Worm (Caenorhabditis elegans) whole organism, L4/young adult: ENCODE measurements around the gene pgp-4.

Source experiments
- W03F9.2 ChIP-seq: fragments of 150-350 bp; optimal IDR thresholded peaks from 2 replicates; lab custom pipeline; 2014; ENCODE audit warnings: missing biosample characterization, missing genetic modification characterization
- dao-5 ChIP-seq: sonication (generic microtip); optimal IDR thresholded peaks from 2 replicates; lab custom pipeline; 2016; ENCODE audit warnings: missing genotype, missing genetic modification characterization, moderate library complexity, missing compliant biosample characterization
- him-1 ChIP-seq: sonication (generic microtip); optimal IDR thresholded peaks from 2 replicates; lab custom pipeline; 2016; ENCODE audit warnings: missing genotype, missing genetic modification reagents, missing genetic modification characterization, missing compliant biosample characterization

The pgp-4 gene

DNA sequence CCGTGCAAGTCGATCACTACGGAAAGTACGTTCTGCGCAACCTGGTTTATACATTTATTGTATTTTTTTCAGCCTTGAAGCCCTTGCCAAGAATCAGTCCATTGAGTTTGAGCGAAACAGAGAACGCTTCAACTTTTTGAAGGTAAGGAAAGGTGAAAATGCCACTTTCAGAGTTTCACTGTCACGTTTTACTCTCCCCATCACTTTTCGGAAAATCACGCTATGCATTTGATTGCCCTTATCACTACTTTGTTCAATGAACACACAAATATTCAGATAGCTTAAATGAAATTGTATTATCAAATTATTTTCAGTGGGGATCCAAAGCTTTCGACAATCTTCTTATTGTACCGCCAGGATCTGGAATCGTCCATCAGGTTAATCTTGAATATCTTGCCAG lies 17.1 kb upstream of the pgp-4 start:
- TF ChIP-seq him-1 (tag; lab: Kevin White, UChicago): no peak
- TF ChIP-seq dao-5 (tag; lab: Kevin White, UChicago): no peak
- no peak for TF ChIP-seq W03F9.2 (tag; lab: Kevin White, UChicago)

ce11 chrX:11344899-11345298 lies 12.7 kb upstream of the pgp-4 start:
- no peak for TF ChIP-seq dao-5 (tag; lab: Kevin White, UChicago)
- TF ChIP-seq him-1 (tag; lab: Kevin White, UChicago): no peak
- no peak for TF ChIP-seq W03F9.2 (tag; lab: Kevin White, UChicago)

DNA sequence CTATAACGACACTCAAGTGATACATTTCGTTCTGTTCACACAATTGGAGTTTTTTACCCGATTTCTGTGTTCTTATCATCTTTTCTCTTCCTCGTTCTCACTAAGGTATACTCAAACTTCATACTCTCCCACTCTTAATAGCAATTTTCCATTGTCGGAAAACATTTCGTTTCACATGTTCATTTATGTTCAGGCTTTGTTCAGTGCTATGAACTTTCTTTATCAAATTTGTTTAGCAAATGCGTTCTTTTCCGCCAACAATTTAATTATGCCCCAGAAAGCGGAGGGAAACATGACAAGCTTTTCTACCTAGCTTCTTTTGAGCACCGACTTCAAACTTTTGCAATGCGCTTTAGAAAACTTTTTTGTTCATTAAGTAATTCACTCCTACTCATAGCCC lies 12.1 kb upstream of the pgp-4 start:
- TF ChIP-seq him-1 (tag; lab: Kevin White, UChicago) (no peak), dao-5 (tag; lab: Kevin White, UChicago) (no peak), W03F9.2 (tag; lab: Kevin White, UChicago) (no peak)

- TF ChIP-seq him-1 (tag; lab: Kevin White, UChicago): no peak
- TF ChIP-seq dao-5 (tag; lab: Kevin White, UChicago): no peak
- no peak for TF ChIP-seq W03F9.2 (tag; lab: Kevin White, UChicago)
These were observed 11.5 kb upstream of the pgp-4 start, which contains the start of gene oct-2 for ce11 chrX:11346155-11346554. TSS of gene oct-2 (plus strand) at chrX:11346455.

- no peak for TF ChIP-seq dao-5 (tag; lab: Kevin White, UChicago)
- TF ChIP-seq him-1 (tag; lab: Kevin White, UChicago): no peak
- TF ChIP-seq W03F9.2 (tag; lab: Kevin White, UChicago): no peak
These were observed 6.3 kb upstream of the pgp-4 start for ce11 chrX:11351288-11351687.

DNA sequence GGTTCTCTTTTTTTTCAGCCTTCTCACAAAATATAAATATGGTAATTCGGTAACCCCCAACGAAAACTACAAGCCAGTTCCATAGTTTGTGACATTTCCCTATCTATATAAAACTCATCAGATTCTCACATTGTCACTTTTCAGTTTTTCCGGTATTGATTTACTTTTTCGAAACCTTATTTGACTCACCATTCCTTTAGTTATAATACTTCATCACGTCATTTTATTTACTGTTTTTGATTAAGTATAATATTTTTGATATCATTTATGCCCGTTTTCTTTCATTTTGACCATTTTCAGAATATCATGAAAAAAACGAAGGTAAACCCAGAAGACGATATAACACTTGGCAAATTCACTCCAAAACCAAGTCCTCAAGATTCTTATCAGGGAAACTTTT lies 5.8 kb upstream of the pgp-4 start, which contains the start of gene pgp-3:
TSS of gene pgp-3 (plus strand) at position 301 of the 400 bp plus-strand sequence.
- TF ChIP-seq him-1 (tag; lab: Kevin White, UChicago): no peak
- TF ChIP-seq dao-5 (tag; lab: Kevin White, UChicago): no peak
- TF ChIP-seq W03F9.2 (tag; lab: Kevin White, UChicago): no peak

DNA sequence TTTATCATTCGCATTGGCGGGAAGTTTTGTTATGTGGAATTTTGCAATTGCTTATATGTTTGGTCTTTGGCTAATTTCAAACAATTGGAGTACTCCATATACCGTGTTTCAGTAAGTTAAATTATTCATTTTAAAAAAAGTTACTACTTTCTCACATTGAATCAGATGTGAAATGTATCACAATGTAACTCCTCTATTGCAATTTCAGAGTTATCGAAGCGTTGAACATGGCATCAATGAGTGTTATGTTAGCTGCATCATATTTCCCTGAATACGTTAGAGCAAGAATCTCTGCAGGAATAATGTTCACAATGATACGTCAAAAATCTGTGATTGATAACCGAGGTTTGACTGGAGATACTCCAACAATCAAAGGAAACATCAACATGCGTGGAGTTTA lies 1.8 kb upstream of the pgp-4 start:
- TF ChIP-seq him-1 (tag; lab: Kevin White, UChicago) (no peak), W03F9.2 (tag; lab: Kevin White, UChicago) (no peak), dao-5 (tag; lab: Kevin White, UChicago) (no peak)

DNA sequence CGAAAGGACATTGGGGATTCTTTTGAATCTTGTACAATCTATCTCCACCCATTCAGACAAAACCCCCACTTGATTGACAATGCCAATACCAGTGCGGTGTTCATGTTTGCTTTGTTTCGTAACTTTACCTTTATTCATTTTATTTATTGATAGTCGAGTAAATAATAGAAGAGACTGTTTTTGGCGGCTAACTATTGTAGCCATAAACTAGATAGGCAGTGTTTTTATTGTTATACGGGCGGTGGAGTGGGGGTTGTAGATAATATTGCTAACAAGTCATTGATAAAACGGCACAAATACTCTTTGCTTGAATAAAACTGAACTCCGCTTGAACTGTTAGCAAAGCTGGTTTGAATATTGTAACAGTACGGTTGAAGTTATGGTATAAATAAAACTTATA lies 7.3 kb downstream of the pgp-4 start:
- no peak for TF ChIP-seq W03F9.2 (tag; lab: Kevin White, UChicago)

ce11 chrX:11365995-11366394 lies 8.4 kb downstream of the pgp-4 start:
- TF ChIP-seq him-1 (tag; lab: Kevin White, UChicago): no peak
- no peak for TF ChIP-seq W03F9.2 (tag; lab: Kevin White, UChicago)
- no peak for TF ChIP-seq dao-5 (tag; lab: Kevin White, UChicago)

DNA sequence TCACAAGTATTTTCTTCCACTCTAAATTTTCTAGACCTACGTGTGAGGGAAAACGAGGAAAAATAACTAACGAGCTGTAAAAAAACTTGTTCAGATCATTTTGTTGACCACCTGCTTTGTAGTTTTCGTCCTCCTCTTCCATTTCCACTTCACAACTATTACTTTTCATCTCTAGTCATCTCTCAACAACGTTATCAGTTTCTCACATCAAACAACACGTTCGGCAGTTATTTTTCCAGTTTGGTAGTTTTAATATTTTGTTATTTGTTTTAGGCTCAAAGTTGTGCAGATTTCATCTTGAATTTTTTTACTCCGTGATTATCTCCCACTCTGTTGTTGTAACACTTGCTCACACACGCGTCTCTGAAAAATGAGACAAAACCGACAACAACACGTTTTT lies 9.5 kb downstream of the pgp-4 start:
- TF ChIP-seq dao-5 (tag; lab: Kevin White, UChicago): no peak
- no peak for TF ChIP-seq him-1 (tag; lab: Kevin White, UChicago)
- TF ChIP-seq W03F9.2 (tag; lab: Kevin White, UChicago): no peak

- TF ChIP-seq him-1 (tag; lab: Kevin White, UChicago): no peak
- TF ChIP-seq dao-5 (tag; lab: Kevin White, UChicago): no peak
- no peak for TF ChIP-seq W03F9.2 (tag; lab: Kevin White, UChicago)
These were observed 10.0 kb downstream of the pgp-4 start for ce11 chrX:11367640-11368039.

- no peak for TF ChIP-seq W03F9.2 (tag; lab: Kevin White, UChicago)
- TF ChIP-seq dao-5 (tag; lab: Kevin White, UChicago): no peak
- TF ChIP-seq him-1 (tag; lab: Kevin White, UChicago): no peak
These were observed 10.8 kb downstream of the pgp-4 start, which contains the start of gene ttyh-1 for ce11 chrX:11368417-11368816. TSS of gene ttyh-1 (plus strand) at chrX:11368717.

ce11 chrX:11368845-11369244 lies 11.2 kb downstream of the pgp-4 start:
- TF ChIP-seq W03F9.2 (tag; lab: Kevin White, UChicago) (no peak), dao-5 (tag; lab: Kevin White, UChicago) (no peak), him-1 (tag; lab: Kevin White, UChicago) (no peak)

- TF ChIP-seq W03F9.2 (tag; lab: Kevin White, UChicago) (no peak), dao-5 (tag; lab: Kevin White, UChicago) (no peak), him-1 (tag; lab: Kevin White, UChicago) (no peak)
These were observed 12.5 kb downstream of the pgp-4 start for ce11 chrX:11370090-11370489.

ce11 chrX:11375509-11375908 lies 17.9 kb downstream of the pgp-4 start, which contains the start of gene F42E11.3:
TSS of gene F42E11.3 (minus strand) at chrX:11375609.
- TF ChIP-seq dao-5 (tag; lab: Kevin White, UChicago) (no peak), W03F9.2 (tag; lab: Kevin White, UChicago) (no peak), him-1 (tag; lab: Kevin White, UChicago) (no peak)
